Fruit fly (Drosophila melanogaster): ENCODE data around the gene aub.
A peak's percentile ranks its signal among the peaks of the same experiment; 100 is the strongest.

Gene aub

dm6 chr2L:10987370-10987853, 13.9 kb downstream of the aub start, which contains the start of the genes piwi and CG12253 (continued):
- TF ChIP-seq gem (tag; optimal IDR thresholded peaks at IDR 0.05) (peak; percentile 96), CkIIα-i1 (GFP tag; IDR thresholded peaks at IDR 0.05) (no peak), Hmr (GFP tag; optimal IDR thresholded peaks at IDR 0.05) (no peak), CG14860 (GFP tag; IDR thresholded peaks at IDR 0.05; ENCODE audit: partially characterized antibody) (no peak), p53 (GFP tag; optimal IDR thresholded peaks at IDR 0.05) (no peak), Atf-2 (GFP tag; optimal IDR thresholded peaks at IDR 0.05) (peak; percentile 1), CG8388 (GFP tag; optimal IDR thresholded peaks at IDR 0.05) (peak; percentile 87), CG2678 (tag; optimal IDR thresholded peaks at IDR 0.05) (no peak), pan (optimal IDR thresholded peaks at IDR 0.05) (no peak), pan (GFP tag; optimal IDR thresholded peaks at IDR 0.05 in 1 of 2, IDR thresholded peaks at IDR 0.05 in 1 of 2) (no peak), fd64A (GFP tag; optimal IDR thresholded peaks at IDR 0.05) (no peak), CG11696 (GFP tag; IDR thresholded peaks at IDR 0.05) (no peak), tgo (GFP tag; IDR thresholded peaks at IDR 0.05) (peak; percentile 91), BtbVII (GFP tag; optimal IDR thresholded peaks at IDR 0.05) (no peak), wor (GFP tag; IDR thresholded peaks at IDR 0.05) (peak; percentile 75), CG15479 (GFP tag; optimal IDR thresholded peaks at IDR 0.05) (no peak), Dll (GFP tag; IDR thresholded peaks at IDR 0.05; ENCODE audit: partially characterized antibody) (no peak), CG15696 (tag; optimal IDR thresholded peaks at IDR 0.05) (peak; percentile 37), jing (GFP tag; optimal IDR thresholded peaks at IDR 0.05) (no peak), CG8290 (GFP tag; optimal IDR thresholded peaks at IDR 0.05) (peak; percentile 33), CG8290 (tag; optimal IDR thresholded peaks at IDR 0.05) (no peak), crc (GFP tag; optimal IDR thresholded peaks at IDR 0.05) (no peak), CG6683 (GFP tag; optimal IDR thresholded peaks at IDR 0.05) (no peak), hkb (optimal IDR thresholded peaks at IDR 0.05) (no peak), hkb (GFP tag; IDR thresholded peaks at IDR 0.05) (peak; percentile 21; the same call in 1 of the 2 replicates), Adf1 (GFP tag; IDR thresholded peaks at IDR 0.05) (peak; percentile 63), CG14710 (tag; optimal IDR thresholded peaks at IDR 0.05) (peak; percentile 59), Mes4 (GFP tag; optimal IDR thresholded peaks at IDR 0.05) (no peak), pum (GFP tag; optimal IDR thresholded peaks at IDR 0.05) (peak; percentile 28), vfl (GFP tag; optimal IDR thresholded peaks at IDR 0.05) (no peak), CG14441 (GFP tag; IDR thresholded peaks at IDR 0.05) (0 out of 2 replicates have a peak, but pooled peaks have one; percentile 40), CG2120 (GFP tag; optimal IDR thresholded peaks at IDR 0.05) (peak; percentile 76), mld (GFP tag; IDR thresholded peaks at IDR 0.05; ENCODE audit: partially characterized antibody) (no peak), Chrac-16 (GFP tag; optimal IDR thresholded peaks at IDR 0.05) (peak; percentile 78), Mrtf (GFP tag; IDR thresholded peaks at IDR 0.05) (no peak; the same call in 2 of the 3 replicates), psq (GFP tag; optimal IDR thresholded peaks at IDR 0.05) (no peak), CG4424 (GFP tag; optimal IDR thresholded peaks at IDR 0.05) (peak; percentile 42), fd102C (GFP tag; optimal IDR thresholded peaks at IDR 0.05) (no peak), CG18619 (GFP tag; optimal IDR thresholded peaks at IDR 0.05) (no peak), slou (GFP tag; optimal IDR thresholded peaks at IDR 0.05) (peak; percentile 52), CG9932 (GFP tag; IDR thresholded peaks at IDR 0.05) (peak; percentile 66), CG10267 (tag; optimal IDR thresholded peaks at IDR 0.05) (peak; percentile 71), Poxn (GFP tag; IDR thresholded peaks at IDR 0.05) (peak; percentile 41; the same call in 1 of the 2 replicates), CG3163 (GFP tag; optimal IDR thresholded peaks at IDR 0.05) (no peak), CG4730 (GFP tag; IDR thresholded peaks at IDR 0.05) (no peak), CG13624 (GFP tag; optimal IDR thresholded peaks at IDR 0.05) (no peak), zfh1 (GFP tag; IDR thresholded peaks at IDR 0.05) (peak; percentile 67; the same call in 2 of the 3 replicates), scrt (GFP tag; optimal IDR thresholded peaks at IDR 0.05) (no peak), Hr78 (GFP tag; optimal IDR thresholded peaks at IDR 0.05) (no peak), crp (GFP tag; optimal IDR thresholded peaks at IDR 0.05) (no peak), h (optimal IDR thresholded peaks at IDR 0.05) (no peak), Blimp-1 (GFP tag; optimal IDR thresholded peaks at IDR 0.05) (no peak)

All from whole organism, embryonic.